Worm (Caenorhabditis elegans) whole organism, mixed stage, embryonic: ENCODE measurements around the gene C24A3.9.

Experiments
- M03D4.4 ChIP-seq: sonication (generic microtip); optimal IDR thresholded peaks from 2 replicates; lab custom pipeline; 2017; ENCODE audit warnings: mild to moderate bottlenecking, missing genetic modification characterization, missing compliant biosample characterization
- bed-3 ChIP-seq: fragments of 200-800 bp; sonication (Bioruptor generic); optimal IDR thresholded peaks from 3 replicates; lab custom pipeline; 2018; ENCODE audit warnings: mild to moderate bottlenecking, missing genetic modification characterization, moderate library complexity, missing compliant biosample characterization
- blmp-1 ChIP-seq: fragments of 150-350 bp; optimal IDR thresholded peaks from 2 replicates; lab custom pipeline; 2014; ENCODE audit warnings: missing biosample characterization, missing genetic modification characterization
- ceh-39 ChIP-seq: fragments of 150-350 bp; optimal IDR thresholded peaks from 2 replicates; lab custom pipeline; 2014; ENCODE audit warnings: missing biosample characterization, missing genetic modification characterization
- ceh-43 ChIP-seq: fragments of 200-800 bp; sonication (Bioruptor generic); optimal IDR thresholded peaks from 2 replicates; lab custom pipeline; 2018; ENCODE audit warnings: mild to moderate bottlenecking, missing genetic modification characterization, moderate library complexity, missing compliant biosample characterization
- ceh-83 ChIP-seq: fragments of 200-800 bp; sonication (Bioruptor generic); optimal IDR thresholded peaks from 2 replicates; lab custom pipeline; 2018; ENCODE audit warnings: mild to moderate bottlenecking, missing genetic modification characterization, missing compliant biosample characterization
- ces-1 ChIP-seq: fragments of 150-350 bp; optimal IDR thresholded peaks from 2 replicates; lab custom pipeline; 2014; ENCODE audit warnings: missing biosample characterization, missing genetic modification reagents, missing genetic modification characterization
- cnd-1 ChIP-seq: fragments of 200-800 bp; sonication (Bioruptor generic); optimal IDR thresholded peaks from 2 replicates; lab custom pipeline; 2018; ENCODE audit warnings: mild to moderate bottlenecking, missing genetic modification characterization, missing compliant biosample characterization
- drap-1 ChIP-seq: fragments of 200-800 bp; sonication (Bioruptor generic); optimal IDR thresholded peaks from 3 replicates; lab custom pipeline; 2018; ENCODE audit warnings: mild to moderate bottlenecking, missing genetic modification characterization, missing compliant biosample characterization
- elt-1 ChIP-seq: sonication (generic microtip); optimal IDR thresholded peaks from 2 replicates; lab custom pipeline; 2017; ENCODE audit warnings: missing genetic modification characterization, mild to moderate bottlenecking, missing compliant biosample characterization, antibody characterized with exemption, moderate library complexity, borderline replicate concordance; ENCODE audit not compliant: insufficient read depth
- elt-3 ChIP-seq: fragments of 150-350 bp; optimal IDR thresholded peaks from 2 replicates; lab custom pipeline; 2014; ENCODE audit warnings: missing biosample characterization, missing genetic modification characterization
- flh-1 ChIP-seq: fragments of 200-800 bp; sonication (Bioruptor generic); optimal IDR thresholded peaks from 2 replicates; lab custom pipeline; 2018; ENCODE audit warnings: mild to moderate bottlenecking, missing genetic modification characterization, moderate library complexity, missing compliant biosample characterization
- ham-2 ChIP-seq: fragments of 200-800 bp; sonication (Bioruptor generic); optimal IDR thresholded peaks from 2 replicates; lab custom pipeline; 2018; ENCODE audit warnings: mild to moderate bottlenecking, missing genetic modification characterization, missing compliant biosample characterization
- lin-13 ChIP-seq: fragments of 150-350 bp; optimal IDR thresholded peaks from 2 replicates; lab custom pipeline; 2014; ENCODE audit warnings: missing biosample characterization, missing genetic modification characterization
- lsy-2 ChIP-seq: fragments of 150-350 bp; optimal IDR thresholded peaks from 2 replicates; lab custom pipeline; 2014; ENCODE audit warnings: missing biosample characterization, missing genetic modification characterization
- mab-5 ChIP-seq: fragments of 150-350 bp; optimal IDR thresholded peaks from 2 replicates; lab custom pipeline; 2014; ENCODE audit warnings: missing biosample characterization, missing genetic modification characterization
- mep-1 ChIP-seq: fragments of 150-350 bp; optimal IDR thresholded peaks from 2 replicates; lab custom pipeline; 2017; ENCODE audit warnings: missing biosample characterization, missing genetic modification reagents, missing genetic modification characterization, inconsistent platforms
- mls-2 ChIP-seq: sonication (generic microtip); optimal IDR thresholded peaks from 2 replicates; lab custom pipeline; 2016; ENCODE audit warnings: mild to moderate bottlenecking, missing genetic modification characterization, moderate library complexity, missing compliant biosample characterization
- nhr-12 ChIP-seq: fragments of 150-350 bp; optimal IDR thresholded peaks from 2 replicates; lab custom pipeline; 2014; ENCODE audit warnings: missing biosample characterization, missing genetic modification characterization
- nhr-2 ChIP-seq: fragments of 150-350 bp; optimal IDR thresholded peaks from 2 replicates; lab custom pipeline; 2014; ENCODE audit warnings: missing biosample characterization, missing genetic modification characterization
- nhr-237 ChIP-seq: fragments of 150-350 bp; optimal IDR thresholded peaks from 2 replicates; lab custom pipeline; 2014; ENCODE audit warnings: missing biosample characterization, missing genetic modification characterization
- nhr-28 ChIP-seq: fragments of 150-350 bp; optimal IDR thresholded peaks from 2 replicates; lab custom pipeline; 2014; ENCODE audit warnings: missing biosample characterization, missing genetic modification characterization
- nhr-76 ChIP-seq: sonication (generic microtip); optimal IDR thresholded peaks from 2 replicates; lab custom pipeline; 2017; ENCODE audit warnings: missing biosample characterization, missing genetic modification characterization
- pha-4 ChIP-seq: fragments of 150-350 bp; optimal IDR thresholded peaks from 2 replicates; lab custom pipeline; 2018; ENCODE audit warnings: missing biosample characterization, missing genetic modification reagents, missing genetic modification characterization
- sem-2 ChIP-seq: fragments of 200-800 bp; sonication (Bioruptor generic); optimal IDR thresholded peaks from 2 replicates; lab custom pipeline; 2018; ENCODE audit warnings: mild to moderate bottlenecking, missing genetic modification characterization, missing compliant biosample characterization
- sptf-1 ChIP-seq: sonication (generic microtip); optimal IDR thresholded peaks from 2 replicates; lab custom pipeline; 2017; ENCODE audit warnings: mild to moderate bottlenecking, missing genetic modification characterization, moderate library complexity, missing compliant biosample characterization
- tbx-8 ChIP-seq: fragments of 200-800 bp; sonication (Bioruptor generic); optimal IDR thresholded peaks from 2 replicates; lab custom pipeline; 2018; ENCODE audit warnings: mild to moderate bottlenecking, missing genetic modification characterization, moderate library complexity, missing compliant biosample characterization
- unc-39 ChIP-seq: fragments of 150-350 bp; optimal IDR thresholded peaks from 2 replicates; lab custom pipeline; 2014; ENCODE audit warnings: missing biosample characterization, missing genetic modification characterization
- unc-62 ChIP-seq: fragments of 150-350 bp; optimal IDR thresholded peaks from 2 replicates; lab custom pipeline; 2014; ENCODE audit warnings: missing biosample characterization, missing genetic modification reagents, missing genetic modification characterization
- zip-8 ChIP-seq: fragments of 150-350 bp; optimal IDR thresholded peaks from 2 replicates; lab custom pipeline; 2014; ENCODE audit warnings: missing biosample characterization, missing genetic modification characterization
- ztf-11 ChIP-seq: fragments of 150-350 bp; optimal IDR thresholded peaks from 2 replicates; lab custom pipeline; 2014; ENCODE audit warnings: missing biosample characterization, missing genetic modification characterization

The C24A3.9 gene

DNA sequence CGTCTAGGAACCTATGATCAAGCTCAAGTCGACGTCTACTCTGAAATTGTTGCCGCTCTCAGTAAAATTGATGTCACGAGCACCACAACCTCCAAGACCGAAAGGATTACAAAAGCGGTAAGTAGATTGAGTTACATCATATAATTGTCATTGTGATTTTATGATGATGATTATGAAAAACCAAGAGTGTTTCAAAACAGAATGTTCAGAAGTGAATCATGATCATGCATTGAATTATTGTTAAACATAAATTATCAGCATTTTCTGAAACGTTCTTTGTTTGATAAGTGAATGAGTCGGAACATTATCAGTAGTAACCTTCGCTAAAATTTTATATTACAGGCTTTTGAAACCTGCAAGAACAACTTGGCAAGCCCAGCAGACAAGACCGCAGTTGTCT lies 24.8 kb upstream of the C24A3.9 start:
- TF ChIP-seq ceh-39 (tag; lab: Kevin White, UChicago), result no peak
- TF ChIP-seq pha-4, result no peak
- no peak for TF ChIP-seq unc-39
- no peak for TF ChIP-seq elt-3 (tag; lab: Kevin White, UChicago)
- no peak for TF ChIP-seq mls-2 (tag; lab: Kevin White, UChicago)
- no peak for TF ChIP-seq nhr-28 (tag; lab: Kevin White, UChicago)
- no peak for TF ChIP-seq tbx-8 (GFP tag; lab: Kevin White, UChicago)
- no peak for TF ChIP-seq nhr-237 (tag; lab: Kevin White, UChicago)
- TF ChIP-seq mab-5, result no peak
- TF ChIP-seq cnd-1 (tag; lab: Kevin White, UChicago), result no peak
- no peak for TF ChIP-seq M03D4.4 (tag; lab: Kevin White, UChicago)
- no peak for TF ChIP-seq nhr-12
- no peak for TF ChIP-seq ces-1 (GFP tag; lab: Kevin White, UChicago)
- TF ChIP-seq lin-13, result no peak

DNA sequence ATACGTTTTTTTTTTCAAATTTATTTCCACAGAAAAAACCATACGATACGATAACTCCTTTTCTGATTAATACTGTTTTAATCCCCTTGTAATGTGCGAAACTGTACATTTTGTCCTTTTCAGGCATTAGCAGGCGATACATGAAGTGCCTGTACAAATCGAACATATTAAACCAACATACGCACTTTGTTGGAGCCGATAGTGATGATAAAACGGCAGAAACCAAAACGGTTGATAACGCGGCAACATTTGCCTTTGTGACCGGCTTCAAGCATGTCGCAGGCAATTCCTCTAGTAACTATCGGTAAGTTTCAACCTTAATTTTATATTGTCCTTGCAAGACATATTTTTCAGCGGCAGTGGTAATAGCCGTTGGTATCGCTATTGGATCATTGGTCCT lies 24.0 kb upstream of the C24A3.9 start, which contains the start of gene nep-22:
Gene nep-22, plus strand, starts transcription at position 245 of the 400 bp plus-strand sequence.
- no peak for TF ChIP-seq ceh-83 (GFP tag; lab: Kevin White, UChicago)
- no peak for TF ChIP-seq nhr-76 (tag; lab: Kevin White, UChicago)
- no peak for TF ChIP-seq sem-2
- TF ChIP-seq drap-1 (GFP tag; lab: Kevin White, UChicago), result no peak
- TF ChIP-seq ceh-43 (GFP tag; lab: Kevin White, UChicago), result no peak
- TF ChIP-seq nhr-28 (tag; lab: Kevin White, UChicago), result no peak
- TF ChIP-seq pha-4, result no peak

DNA sequence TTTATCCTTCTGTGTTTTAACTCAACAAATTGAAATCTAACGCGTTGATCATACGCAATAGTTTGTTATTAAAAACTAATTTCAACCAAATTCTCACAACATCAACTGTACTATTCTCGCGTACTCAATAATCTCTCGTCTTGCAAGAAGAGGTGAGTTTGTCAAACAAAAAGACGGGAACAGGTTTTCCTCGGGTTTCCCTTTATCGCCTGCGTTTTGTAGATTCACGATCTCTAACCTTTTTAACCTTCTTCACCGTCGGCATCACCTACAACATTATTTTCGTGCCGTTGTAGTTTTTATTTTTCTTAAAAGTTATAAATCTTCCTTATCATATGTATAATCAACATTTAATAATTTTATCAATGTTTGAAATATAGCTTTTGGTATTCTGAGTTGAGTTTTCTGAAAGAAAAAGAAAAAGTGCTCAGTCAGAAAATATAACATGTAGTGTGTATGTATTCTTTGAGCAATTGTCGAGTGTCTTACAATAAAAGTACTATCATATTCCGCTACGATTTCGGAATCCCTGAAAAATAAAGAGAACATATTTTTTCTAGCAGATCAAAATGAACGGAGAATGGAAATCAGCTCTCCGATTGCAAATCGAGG lies 18.7 kb upstream of the C24A3.9 start, which contains the start of gene snf-12:
Gene snf-12, plus strand, starts transcription at position 562 of the 612 bp plus-strand sequence.
- TF ChIP-seq M03D4.4 (tag; lab: Kevin White, UChicago) (no peak), cnd-1 (tag; lab: Kevin White, UChicago) (no peak), ces-1 (GFP tag; lab: Kevin White, UChicago) (no peak), blmp-1 (no peak), bed-3 (GFP tag; lab: Kevin White, UChicago) (no peak), zip-8 (tag; lab: Kevin White, UChicago) (no peak), flh-1 (GFP tag; lab: Kevin White, UChicago) (no peak), elt-1 (tag; lab: Kevin White, UChicago) (no peak), nhr-237 (tag; lab: Kevin White, UChicago) (no peak)

DNA sequence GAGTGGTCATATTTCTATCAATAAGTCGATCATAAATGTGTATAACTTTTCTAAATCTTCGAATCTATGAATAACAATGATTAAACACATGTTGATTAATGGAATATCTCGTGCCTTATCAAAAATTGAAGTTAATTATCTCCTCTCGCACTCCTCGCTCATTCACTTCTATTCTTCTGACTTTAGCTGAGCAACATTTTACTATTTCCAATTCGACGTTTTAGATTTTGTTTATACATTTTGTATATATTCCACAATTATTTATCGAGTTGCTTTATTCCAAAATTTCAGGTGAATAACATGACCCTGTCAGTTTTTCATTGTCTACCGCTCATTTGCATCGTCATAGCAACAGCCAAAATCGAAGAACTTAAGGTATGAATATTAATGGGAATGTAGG lies 17.0 kb upstream of the C24A3.9 start, which contains the start of gene T25B6.3:
Gene T25B6.3, plus strand, starts transcription at position 301 of the 400 bp plus-strand sequence.
- TF ChIP-seq M03D4.4 (tag; lab: Kevin White, UChicago), result no peak
- no peak for TF ChIP-seq cnd-1 (tag; lab: Kevin White, UChicago)
- no peak for TF ChIP-seq ham-2 (GFP tag; lab: Kevin White, UChicago)
- TF ChIP-seq nhr-2 (tag; lab: Kevin White, UChicago), result no peak
- TF ChIP-seq bed-3 (GFP tag; lab: Kevin White, UChicago), result no peak
- no peak for TF ChIP-seq pha-4
- no peak for TF ChIP-seq mab-5
- no peak for TF ChIP-seq sptf-1 (tag; lab: Kevin White, UChicago)
- TF ChIP-seq zip-8 (tag; lab: Kevin White, UChicago), result no peak
- no peak for TF ChIP-seq unc-62 (GFP tag; lab: Kevin White, UChicago)
- no peak for TF ChIP-seq nhr-237 (tag; lab: Kevin White, UChicago)
- no peak for TF ChIP-seq ces-1 (GFP tag; lab: Kevin White, UChicago)
- no peak for TF ChIP-seq ceh-83 (GFP tag; lab: Kevin White, UChicago)

DNA sequence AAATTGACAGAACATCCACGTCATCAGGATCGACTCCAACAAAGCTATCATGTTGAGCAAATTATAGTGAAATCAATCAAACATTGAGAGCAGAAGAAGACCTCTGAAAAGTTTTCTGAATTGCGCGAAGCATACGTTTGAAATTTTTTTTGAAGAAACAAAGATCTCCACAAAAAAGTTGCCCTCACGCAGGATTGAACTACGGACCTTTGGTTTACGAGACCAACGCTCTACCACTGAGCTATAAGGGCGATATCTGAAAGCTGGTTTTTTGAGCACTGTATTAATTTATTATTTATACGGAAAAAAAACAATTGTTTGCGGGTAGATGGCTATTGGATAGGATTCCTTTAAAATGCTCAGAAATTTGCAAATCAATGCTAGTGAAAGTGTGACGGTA lies 15.2 kb upstream of the C24A3.9 start:
- no peak for TF ChIP-seq mls-2 (tag; lab: Kevin White, UChicago)
- TF ChIP-seq M03D4.4 (tag; lab: Kevin White, UChicago), result no peak
- no peak for TF ChIP-seq tbx-8 (GFP tag; lab: Kevin White, UChicago)
- no peak for TF ChIP-seq unc-62 (GFP tag; lab: Kevin White, UChicago)
- no peak for TF ChIP-seq cnd-1 (tag; lab: Kevin White, UChicago)
- no peak for TF ChIP-seq ceh-39 (tag; lab: Kevin White, UChicago)
- TF ChIP-seq mab-5, result no peak
- no peak for TF ChIP-seq unc-39
- TF ChIP-seq mep-1 (tag; lab: Kevin White, UChicago), result no peak
- TF ChIP-seq elt-1 (tag; lab: Kevin White, UChicago), result no peak
- TF ChIP-seq pha-4, result no peak
- TF ChIP-seq ham-2 (GFP tag; lab: Kevin White, UChicago), result no peak
- TF ChIP-seq ceh-43 (GFP tag; lab: Kevin White, UChicago), result no peak
- TF ChIP-seq blmp-1, result no peak
- no peak for TF ChIP-seq ces-1 (GFP tag; lab: Kevin White, UChicago)
- no peak for TF ChIP-seq bed-3 (GFP tag; lab: Kevin White, UChicago)
- no peak for TF ChIP-seq elt-3 (tag; lab: Kevin White, UChicago)
- TF ChIP-seq ztf-11, result no peak
- no peak for TF ChIP-seq nhr-237 (tag; lab: Kevin White, UChicago)
- no peak for TF ChIP-seq lsy-2 (tag; lab: Kevin White, UChicago)
